Worm (Caenorhabditis elegans) whole organism, early embryonic: ENCODE results near the gene poml-4.
"Not testable (repeated sequence)": the region's sequence is repeated elsewhere in the genome, so short reads cannot be mapped to it uniquely, and the experiment has no call there.

Experiments used
- B0310.2 ChIP-seq: sonication (generic microtip); optimal IDR thresholded peaks from 2 replicates; lab custom pipeline; 2016; ENCODE audit warnings: mild to moderate bottlenecking, missing genetic modification characterization, missing compliant biosample characterization
- F13C5.2 ChIP-seq: sonication (generic microtip); optimal IDR thresholded peaks from 2 replicates; lab custom pipeline; 2017; ENCODE audit warnings: mild to moderate bottlenecking, missing genetic modification characterization, inconsistent platforms, missing compliant biosample characterization
- ama-1 ChIP-seq: fragments of 150-350 bp; optimal IDR thresholded peaks from 2 replicates; lab custom pipeline; 2014
- ets-7 ChIP-seq: sonication (generic microtip); optimal IDR thresholded peaks from 2 replicates; lab custom pipeline; 2016; ENCODE audit warnings: missing genotype, missing genetic modification characterization, missing compliant biosample characterization
- flt-1 ChIP-seq: fragments of 200-800 bp; sonication (Bioruptor generic); IDR thresholded peaks from 2 replicates; pipeline ENCODE4 v1.3.6; 2022; ENCODE audit warnings: missing genetic modification characterization, missing compliant biosample characterization
- pes-1 ChIP-seq: fragments of 200-800 bp; sonication (Bioruptor generic); IDR thresholded peaks from 2 replicates; pipeline ENCODE4 v1.3.6; 2022; ENCODE audit warnings: missing genetic modification reagents, missing genetic modification characterization, missing compliant biosample characterization
- scrt-1 ChIP-seq: fragments of 200-800 bp; sonication (Bioruptor generic); IDR thresholded peaks from 2 replicates; pipeline ENCODE4 v1.3.6; 2022; ENCODE audit warnings: missing genetic modification characterization, missing compliant biosample characterization
- sea-1 ChIP-seq: fragments of 200-800 bp; sonication (Bioruptor generic); conservative IDR thresholded peaks from 2 replicates; pipeline ENCODE4 v1.3.6; 2022; ENCODE audit warnings: missing genetic modification characterization, missing compliant biosample characterization
- tra-4 ChIP-seq: sonication (generic microtip); optimal IDR thresholded peaks from 2 replicates; lab custom pipeline; 2017; ENCODE audit warnings: missing genetic modification characterization, missing compliant biosample characterization

ce11 chrII:1556217-1556616 lies 15.5 kb downstream of the poml-4 start, which contains the start of the genes fbxb-54 and fbxb-50:
- not testable (repeated sequence) for TF ChIP-seq B0310.2 (tag; lab: Kevin White, UChicago); tra-4 (tag; lab: Kevin White, UChicago); scrt-1 (GFP tag; lab: Robert Waterston, UW); ets-7 (tag; lab: Kevin White, UChicago); ama-1 (lab: Kevin White, UChicago); sea-1 (GFP tag; lab: Robert Waterston, UW); flt-1; F13C5.2 (tag; lab: Kevin White, UChicago); pes-1 (GFP tag; lab: Robert Waterston, UW)
